Worm (Caenorhabditis elegans) whole organism, L3 larva: Measurements from ENCODE around the gene R10E11.5.

Experiments used
- R02D3.7 ChIP-seq: fragments of 150-350 bp; optimal IDR thresholded peaks from 2 replicates; lab custom pipeline; 2014; ENCODE audit warnings: missing biosample characterization, missing genetic modification characterization
- ZK546.5 ChIP-seq: sonication (generic microtip); optimal IDR thresholded peaks from 2 replicates; lab custom pipeline; 2017; ENCODE audit warnings: missing biosample characterization, missing genetic modification characterization
- aly-2 ChIP-seq: fragments of 150-350 bp; optimal IDR thresholded peaks from 2 replicates; lab custom pipeline; 2014; ENCODE audit warnings: missing biosample characterization, missing genetic modification characterization
- ama-1 ChIP-seq: fragments of 150-350 bp; optimal IDR thresholded peaks from 2 replicates; lab custom pipeline; 2018
- ceh-16 ChIP-seq: sonication (generic microtip); optimal IDR thresholded peaks from 2 replicates; lab custom pipeline; 2017; ENCODE audit warnings: missing biosample characterization, missing genetic modification characterization
- ceh-9 ChIP-seq: sonication (generic microtip); optimal IDR thresholded peaks from 2 replicates; lab custom pipeline; 2018; ENCODE audit warnings: missing biosample characterization, missing genetic modification characterization
- daf-12 ChIP-seq: fragments of 150-350 bp; optimal IDR thresholded peaks from 2 replicates; lab custom pipeline; 2014; ENCODE audit warnings: missing biosample characterization, missing genetic modification reagents, missing genetic modification characterization
- egl-27 ChIP-seq: sonication (generic microtip); optimal IDR thresholded peaks from 4 replicates; lab custom pipeline; 2017; ENCODE audit warnings: missing biosample characterization, missing genetic modification reagents, missing genetic modification characterization
- egl-5 ChIP-seq: fragments of 150-350 bp; optimal IDR thresholded peaks from 2 replicates; lab custom pipeline; 2017; ENCODE audit warnings: missing biosample characterization, missing genetic modification reagents, missing genetic modification characterization, inconsistent platforms
- elt-2 ChIP-seq: sonication (generic microtip); optimal IDR thresholded peaks from 2 replicates; lab custom pipeline; 2016; ENCODE audit warnings: missing genetic modification reagents, mild to moderate bottlenecking, missing genetic modification characterization, missing compliant biosample characterization
- elt-3 ChIP-seq, 3 experiments: fragments of 150-350 bp in 1 of 3; sonication (generic microtip) in 2 of 3; optimal IDR thresholded peaks; 2 replicates in 2 of 3; 4 replicates in 1 of 3; lab custom pipeline; 2014 to 2017; ENCODE audit warnings: missing biosample characterization in 3 of 3, missing genetic modification characterization in 3 of 3
- eor-1 ChIP-seq, 2 experiments: fragments of 150-350 bp; optimal IDR thresholded peaks; 2 replicates each; lab custom pipeline; 2014 to 2018; ENCODE audit warnings: missing biosample characterization in 2 of 2, missing genetic modification characterization in 2 of 2
- fkh-10 ChIP-seq: sonication (generic microtip); optimal IDR thresholded peaks from 2 replicates; lab custom pipeline; 2017; ENCODE audit warnings: missing biosample characterization, missing genetic modification reagents, missing genetic modification characterization
- fkh-2 ChIP-seq: fragments of 150-350 bp; optimal IDR thresholded peaks from 2 replicates; lab custom pipeline; 2014; ENCODE audit warnings: missing biosample characterization, missing genetic modification reagents, missing genetic modification characterization
- jun-1 ChIP-seq: fragments of 150-350 bp; optimal IDR thresholded peaks from 2 replicates; lab custom pipeline; 2014; ENCODE audit warnings: missing biosample characterization, missing genetic modification reagents, missing genetic modification characterization
- lin-15B ChIP-seq: fragments of 150-350 bp; optimal IDR thresholded peaks from 2 replicates; lab custom pipeline; 2014; ENCODE audit warnings: missing biosample characterization, missing genetic modification characterization
- lin-39 ChIP-seq: fragments of 150-350 bp; optimal IDR thresholded peaks from 2 replicates; lab custom pipeline; 2018; ENCODE audit warnings: missing biosample characterization, missing genetic modification reagents, missing genetic modification characterization
- lsy-12 ChIP-seq: sonication (generic microtip); optimal IDR thresholded peaks from 2 replicates; lab custom pipeline; 2016; ENCODE audit warnings: mild to moderate bottlenecking, missing genetic modification characterization, missing compliant biosample characterization
- mdl-1 ChIP-seq: fragments of 150-350 bp; optimal IDR thresholded peaks from 2 replicates; lab custom pipeline; 2014; ENCODE audit warnings: missing biosample characterization, missing genetic modification characterization
- nfya-1 ChIP-seq: sonication (generic microtip); optimal IDR thresholded peaks from 2 replicates; lab custom pipeline; 2017; ENCODE audit warnings: missing genetic modification characterization, mild to moderate bottlenecking, missing compliant biosample characterization, antibody characterized with exemption, moderate library complexity; ENCODE audit not compliant: insufficient read depth
- nhr-11 ChIP-seq: fragments of 150-350 bp; optimal IDR thresholded peaks from 2 replicates; lab custom pipeline; 2014; ENCODE audit warnings: missing biosample characterization, missing genetic modification characterization
- nhr-23 ChIP-seq: fragments of 150-350 bp; optimal IDR thresholded peaks from 2 replicates; lab custom pipeline; 2014; ENCODE audit warnings: missing biosample characterization, missing genetic modification reagents, missing genetic modification characterization
- nhr-25 ChIP-seq: sonication (generic microtip); optimal IDR thresholded peaks from 2 replicates; lab custom pipeline; 2017; ENCODE audit warnings: missing biosample characterization, missing genetic modification characterization
- nhr-28 ChIP-seq: fragments of 150-350 bp; optimal IDR thresholded peaks from 2 replicates; lab custom pipeline; 2014; ENCODE audit warnings: missing biosample characterization, missing genetic modification characterization
- nhr-43 ChIP-seq: sonication (generic microtip); optimal IDR thresholded peaks from 2 replicates; lab custom pipeline; 2016; ENCODE audit warnings: mild to moderate bottlenecking, missing genetic modification characterization, missing compliant biosample characterization; ENCODE audit not compliant: poor library complexity, severe bottlenecking
- nhr-67 ChIP-seq: fragments of 150-350 bp; optimal IDR thresholded peaks from 2 replicates; lab custom pipeline; 2014; ENCODE audit warnings: missing biosample characterization, missing genetic modification characterization
- nhr-76 ChIP-seq: fragments of 150-350 bp; sonication (generic microtip); optimal IDR thresholded peaks from 5 replicates; lab custom pipeline; 2014; ENCODE audit warnings: missing biosample characterization, missing genetic modification characterization
- nhr-77 ChIP-seq: fragments of 150-350 bp; optimal IDR thresholded peaks from 2 replicates; lab custom pipeline; 2014; ENCODE audit warnings: missing biosample characterization, missing genetic modification characterization
- pha-4 ChIP-seq: fragments of 150-350 bp; optimal IDR thresholded peaks from 2 replicates; lab custom pipeline; 2014; ENCODE audit warnings: missing biosample characterization, missing genetic modification reagents, missing genetic modification characterization
- pqm-1 ChIP-seq: fragments of 150-350 bp; optimal IDR thresholded peaks from 2 replicates; lab custom pipeline; 2017; ENCODE audit warnings: missing biosample characterization, missing genetic modification characterization, inconsistent platforms
- sea-2 ChIP-seq: fragments of 150-350 bp; sonication (generic microtip); optimal IDR thresholded peaks from 4 replicates; lab custom pipeline; 2014; ENCODE audit warnings: missing biosample characterization, missing genetic modification reagents, missing genetic modification characterization
- skn-1 ChIP-seq: fragments of 150-350 bp; optimal IDR thresholded peaks from 2 replicates; lab custom pipeline; 2014; ENCODE audit warnings: missing biosample characterization, missing genetic modification characterization
- snpc-4 ChIP-seq: fragments of 150-350 bp; optimal IDR thresholded peaks from 2 replicates; lab custom pipeline; 2014; ENCODE audit warnings: missing biosample characterization, missing genetic modification characterization
- tbx-2 ChIP-seq: sonication (generic microtip); optimal IDR thresholded peaks from 2 replicates; lab custom pipeline; 2016; ENCODE audit warnings: mild to moderate bottlenecking, missing genetic modification characterization, missing compliant biosample characterization
- unc-39 ChIP-seq: sonication (generic microtip); optimal IDR thresholded peaks from 4 replicates; lab custom pipeline; 2017; ENCODE audit warnings: missing biosample characterization, missing genetic modification characterization
- unc-62 ChIP-seq: fragments of 150-350 bp; sonication (generic microtip); optimal IDR thresholded peaks from 4 replicates; lab custom pipeline; 2014; ENCODE audit warnings: missing biosample characterization, missing genetic modification reagents, missing genetic modification characterization
- zag-1 ChIP-seq: fragments of 150-350 bp; optimal IDR thresholded peaks from 2 replicates; lab custom pipeline; 2014; ENCODE audit warnings: missing biosample characterization, missing genetic modification characterization
- ztf-11 ChIP-seq: fragments of 150-350 bp; optimal IDR thresholded peaks from 2 replicates; lab custom pipeline; 2014; ENCODE audit warnings: missing biosample characterization, missing genetic modification characterization
- ztf-4 ChIP-seq: fragments of 150-350 bp; optimal IDR thresholded peaks from 2 replicates; lab custom pipeline; 2014; ENCODE audit warnings: missing biosample characterization, missing genetic modification characterization

The R10E11.5 gene

DNA sequence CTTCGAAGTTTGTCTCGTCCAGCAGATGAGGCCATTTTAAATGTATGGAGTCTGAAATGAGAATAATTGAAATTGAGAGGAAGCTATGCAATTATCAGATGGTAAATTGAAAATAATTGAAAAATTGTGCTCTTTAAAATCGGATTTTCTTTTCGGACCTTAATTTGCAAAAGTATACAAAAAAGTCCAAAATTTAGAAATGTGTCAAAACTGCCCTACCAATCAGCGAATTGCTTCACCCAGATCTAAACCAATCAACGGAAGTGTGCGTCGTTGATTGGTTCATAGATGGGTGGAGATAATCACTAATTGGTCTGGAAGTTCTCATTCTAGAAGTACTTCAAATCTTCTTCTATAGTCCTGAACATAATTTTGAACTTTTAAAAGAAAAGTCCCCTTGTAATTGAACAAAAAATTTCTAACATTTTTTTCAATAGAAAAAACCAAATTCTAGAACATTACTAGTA, at the start of gene R10E11.5:
Gene R10E11.5 (minus strand): TSS at position 51 of the 467 bp plus-strand sequence.
- TF ChIP-seq nfya-1 (tag; lab: Kevin White, UChicago) (peak; percentile 70), fkh-2 (no peak)

DNA sequence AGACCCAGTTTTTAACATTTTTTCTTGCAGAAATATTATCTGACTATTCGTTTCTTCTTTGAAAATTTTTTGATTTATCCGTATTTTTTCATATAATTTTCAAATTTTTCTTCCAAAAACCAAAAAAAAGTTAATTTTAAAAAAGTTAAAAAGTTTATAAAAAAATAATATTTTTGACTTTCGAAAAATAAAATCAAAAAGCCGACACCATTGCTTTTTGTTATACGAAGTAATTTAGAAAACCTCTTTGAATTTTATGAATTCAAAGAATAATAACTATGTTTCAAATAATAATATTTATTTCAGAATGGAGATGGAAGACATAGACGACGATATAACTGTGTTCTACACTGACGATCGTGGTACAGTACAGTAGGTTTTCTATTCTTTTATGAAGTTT, 45.4 kb upstream of the R10E11.5 start, which contains the start of gene K11H3.8:
Gene K11H3.8 (plus strand): TSS at position 301 of the 400 bp plus-strand sequence.
- no peak for TF ChIP-seq aly-2 (tag; lab: Kevin White, UChicago)
- no peak for TF ChIP-seq elt-2 (tag; lab: Kevin White, UChicago)
- no peak for TF ChIP-seq nhr-28 (tag; lab: Kevin White, UChicago)
- no peak for TF ChIP-seq fkh-2
- no peak for TF ChIP-seq eor-1 (tag; optimal IDR thresholded peaks at IDR 0.05; lab: Kevin White, UChicago)
- TF ChIP-seq zag-1, result no peak
- TF ChIP-seq lsy-12 (tag; lab: Kevin White, UChicago), result no peak
- TF ChIP-seq unc-39 (tag; lab: Kevin White, UChicago), result no peak
- no peak for TF ChIP-seq nhr-25 (tag; lab: Kevin White, UChicago)
- TF ChIP-seq nfya-1 (tag; lab: Kevin White, UChicago), result no peak
- TF ChIP-seq pha-4 (tag; lab: Kevin White, UChicago), result no peak
- TF ChIP-seq fkh-10, result no peak
- no peak for TF ChIP-seq lin-15B
- TF ChIP-seq nhr-11 (tag; lab: Kevin White, UChicago), result no peak
- TF ChIP-seq ama-1 (lab: Kevin White, UChicago), result no peak
- no peak for TF ChIP-seq ceh-16 (tag; lab: Kevin White, UChicago)

DNA sequence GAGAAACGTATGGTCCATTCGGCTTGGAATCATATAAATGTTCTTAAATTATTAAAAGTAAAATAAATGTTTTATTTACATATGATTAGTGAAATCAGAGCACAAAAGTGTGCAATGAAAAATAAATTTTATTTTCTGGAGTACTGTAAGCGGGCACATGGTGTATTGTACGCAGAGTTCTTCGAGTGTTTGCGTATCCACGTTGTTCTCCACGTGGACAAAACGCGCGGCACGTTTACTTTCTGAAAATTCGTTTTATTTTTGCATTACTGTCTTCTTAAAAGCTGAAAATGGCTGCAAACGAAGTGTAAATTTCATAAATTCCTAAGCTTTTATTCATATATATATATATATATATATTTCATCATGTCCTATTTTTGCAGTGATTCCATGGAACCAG, 43.1 kb upstream of the R10E11.5 start:
- TF ChIP-seq egl-5 (tag; lab: Kevin White, UChicago), result no peak
- TF ChIP-seq tbx-2 (tag; lab: Kevin White, UChicago), result no peak
- no peak for TF ChIP-seq lin-15B
- no peak for TF ChIP-seq elt-3 (tag; optimal IDR thresholded peaks at IDR 0.05; lab: Kevin White, UChicago)
- no peak for TF ChIP-seq snpc-4 (tag; lab: Kevin White, UChicago)
- TF ChIP-seq R02D3.7, result no peak
- no peak for TF ChIP-seq ztf-11 (tag; lab: Kevin White, UChicago)
- TF ChIP-seq sea-2 (GFP tag; lab: Kevin White, UChicago), result no peak

DNA sequence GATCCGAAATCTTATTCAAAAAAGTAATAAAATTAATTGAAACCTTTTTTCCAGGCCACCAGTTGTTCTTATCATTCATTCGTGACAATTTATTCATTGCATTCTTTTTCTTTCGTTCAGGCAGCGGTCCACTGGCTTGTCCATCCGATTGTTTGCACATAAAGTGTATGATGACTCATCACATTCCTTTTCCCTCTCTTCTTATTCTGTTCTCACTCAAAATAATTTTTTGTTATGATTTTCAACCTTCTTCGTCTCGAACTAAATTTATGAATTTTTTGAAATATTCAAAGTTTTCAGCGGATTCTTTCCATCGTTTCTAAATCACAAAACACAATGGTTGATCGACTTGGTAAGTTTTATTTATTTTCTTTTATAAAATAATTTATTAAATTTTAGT, 41.0 kb upstream of the R10E11.5 start, which contains the start of gene ZK632.12:
Gene ZK632.12 (plus strand): TSS at position 301 of the 400 bp plus-strand sequence.
- TF ChIP-seq ZK546.5 (tag; lab: Kevin White, UChicago), result no peak
- TF ChIP-seq pha-4 (tag; lab: Kevin White, UChicago), result peak; percentile 39

DNA sequence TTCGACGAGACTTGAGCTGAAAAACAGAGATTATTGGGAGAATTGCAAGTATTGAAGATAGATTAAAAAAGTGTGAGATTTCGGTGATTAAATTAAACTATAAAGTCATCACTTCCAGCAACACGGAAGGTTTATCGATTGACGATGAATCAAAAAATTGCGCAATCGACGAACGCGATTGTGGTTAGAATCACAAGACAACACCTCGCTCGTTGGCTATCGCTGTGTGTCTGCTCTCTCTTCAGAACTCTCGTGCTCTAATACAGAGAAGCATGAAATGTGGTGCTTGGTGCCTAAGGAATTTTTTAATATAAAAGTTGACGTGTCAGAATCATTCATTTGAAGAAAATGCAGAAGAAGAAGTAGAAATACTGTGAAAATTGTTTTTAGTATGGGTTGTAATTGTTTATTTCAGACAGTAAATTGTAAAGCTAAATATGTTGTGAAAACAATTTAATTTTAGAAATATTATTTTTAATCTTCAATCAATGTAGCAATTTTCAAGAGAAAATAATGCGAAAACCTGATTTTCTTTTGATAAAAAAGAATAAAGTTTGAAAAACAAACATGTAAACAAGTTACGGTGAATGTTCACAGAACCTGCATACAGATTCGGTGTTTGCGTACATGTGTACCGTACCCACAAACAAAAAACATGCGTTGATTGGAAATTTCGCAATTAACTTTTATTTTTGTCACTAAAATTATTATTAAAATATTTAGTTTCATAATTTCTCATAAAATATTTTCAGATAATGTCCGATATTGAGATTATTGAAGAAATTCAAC, 37.9 kb upstream of the R10E11.5 start, which contains the start of the genes ZK632.10 and ZK632.11:
Gene ZK632.10 (minus strand): TSS at position 560 of the 789 bp plus-strand sequence.
Gene ZK632.11 (plus strand): TSS at position 753 of the 789 bp plus-strand sequence.
- no peak for TF ChIP-seq lsy-12 (tag; lab: Kevin White, UChicago)
- no peak for TF ChIP-seq elt-3 (tag; optimal IDR thresholded peaks at IDR 0.05; lab: Kevin White, UChicago)
- TF ChIP-seq pqm-1 (tag; lab: Kevin White, UChicago), result peak; percentile 11
- TF ChIP-seq lin-39 (tag; lab: Kevin White, UChicago), result peak; percentile 15
- no peak for TF ChIP-seq egl-27 (tag; lab: Kevin White, UChicago)
- peak; percentile 1 for TF ChIP-seq egl-5 (tag; lab: Kevin White, UChicago)
- TF ChIP-seq ceh-9, result no peak
- TF ChIP-seq lin-15B, result peak; percentile 57
- TF ChIP-seq skn-1, result peak; percentile 13
- TF ChIP-seq R02D3.7, result no peak
- no peak for TF ChIP-seq jun-1
- TF ChIP-seq nhr-11 (tag; lab: Kevin White, UChicago), result no peak
- no peak for TF ChIP-seq nhr-77 (tag; lab: Kevin White, UChicago)
- no peak for TF ChIP-seq fkh-2
- no peak for TF ChIP-seq ztf-11 (tag; lab: Kevin White, UChicago)
- TF ChIP-seq daf-12 (tag; lab: Kevin White, UChicago), result no peak
- peak; percentile 91 for TF ChIP-seq nfya-1 (tag; lab: Kevin White, UChicago)
- no peak for TF ChIP-seq ceh-16 (tag; lab: Kevin White, UChicago)
- no peak for TF ChIP-seq nhr-43 (tag; lab: Kevin White, UChicago)
- TF ChIP-seq zag-1, result no peak
- TF ChIP-seq mdl-1 (tag; lab: Kevin White, UChicago), result no peak
- peak; percentile 99 for TF ChIP-seq pha-4 (tag; lab: Kevin White, UChicago)
- no peak for TF ChIP-seq aly-2 (tag; lab: Kevin White, UChicago)
- TF ChIP-seq sea-2 (GFP tag; lab: Kevin White, UChicago), result no peak
- peak; percentile 23 for TF ChIP-seq elt-2 (tag; lab: Kevin White, UChicago)
- TF ChIP-seq ztf-4 (tag; lab: Kevin White, UChicago), result no peak
- TF ChIP-seq tbx-2 (tag; lab: Kevin White, UChicago), result no peak
- no peak for TF ChIP-seq nhr-76 (tag; lab: Kevin White, UChicago)
- peak; percentile 34 for TF ChIP-seq nhr-23 (tag; lab: Kevin White, UChicago)
- no peak for TF ChIP-seq ama-1 (lab: Kevin White, UChicago)
- TF ChIP-seq nhr-67 (tag; lab: Kevin White, UChicago), result no peak
- no peak for TF ChIP-seq eor-1 (tag; optimal IDR thresholded peaks at IDR 0.05; lab: Kevin White, UChicago)
- TF ChIP-seq fkh-10, result no peak
- TF ChIP-seq unc-62 (GFP tag; lab: Kevin White, UChicago), result no peak
- TF ChIP-seq unc-39 (tag; lab: Kevin White, UChicago), result no peak
- TF ChIP-seq nhr-25 (tag; lab: Kevin White, UChicago), result no peak
